Worm (Caenorhabditis elegans) whole organism, mixed stage, embryonic: ENCODE results near the gene clc-1.

ENCODE experiments used
- drap-1 ChIP-seq: fragments of 200-800 bp; sonication (Bioruptor generic); optimal IDR thresholded peaks from 3 replicates; lab custom pipeline; 2018; ENCODE audit warnings: mild to moderate bottlenecking, missing genetic modification characterization, missing compliant biosample characterization
- elt-1 ChIP-seq: sonication (generic microtip); optimal IDR thresholded peaks from 2 replicates; lab custom pipeline; 2017; ENCODE audit warnings: missing genetic modification characterization, mild to moderate bottlenecking, missing compliant biosample characterization, antibody characterized with exemption, moderate library complexity, borderline replicate concordance; ENCODE audit not compliant: insufficient read depth
- nhr-237 ChIP-seq: fragments of 150-350 bp; optimal IDR thresholded peaks from 2 replicates; lab custom pipeline; 2014; ENCODE audit warnings: missing biosample characterization, missing genetic modification characterization
- pha-4 ChIP-seq: fragments of 150-350 bp; optimal IDR thresholded peaks from 2 replicates; lab custom pipeline; 2018; ENCODE audit warnings: missing biosample characterization, missing genetic modification reagents, missing genetic modification characterization

DNA sequence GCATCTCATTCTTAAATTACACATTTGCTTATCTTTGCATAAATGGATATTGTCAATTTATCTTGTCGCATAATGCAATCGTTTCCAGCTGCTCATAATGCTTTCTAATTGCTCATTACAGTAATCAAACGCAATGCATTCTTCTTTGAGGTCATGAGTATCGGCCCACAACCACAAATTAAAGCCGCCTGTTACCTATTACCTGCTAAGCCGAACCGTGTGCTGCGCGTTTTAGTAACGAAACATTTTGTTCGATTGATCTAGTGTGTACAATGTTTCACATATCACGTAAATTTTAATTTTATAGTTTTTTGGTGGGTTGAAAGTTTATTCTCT is 13.3 kb upstream of the clc-1 start:
- TF ChIP-seq drap-1 (no peak), pha-4 (no peak), elt-1 (no peak), nhr-237 (tag; lab: Kevin White, UChicago) (no peak)
